Fruit fly (Drosophila melanogaster) S2 (cell line): ENCODE data around the gene Ifrd1.
A peak's percentile ranks its signal among the peaks of the same experiment; 100 is the strongest.

Source experiments
- CG8478 ChIP-seq: fragments of >200 bp; optimal IDR thresholded peaks from 2 replicates; lab custom pipeline; 2018
- CTCF ChIP-seq, 2 experiments: fragments of >200 bp; optimal IDR thresholded peaks; 2 replicates each; lab custom pipeline; 2018

dm6 chr2L:2856960-2857584 is 17.2 kb downstream of the Ifrd1 start, which contains the start of gene CG2991:
- TF ChIP-seq CG8478 (lab: Kevin White, UChicago) (no peak), CTCF (optimal IDR thresholded peaks at IDR 0.05; lab: Kevin White, UChicago) (peak; percentile 7 to 57)
